Worm (Caenorhabditis elegans): Measurements from ENCODE around the gene R10F2.5.

ce11 chrIII:2946101-2946500, 21.5 kb upstream of the R10F2.5 start, which contains the start of gene H05C05.4:
- TF ChIP-seq sptf-1 (tag; optimal IDR thresholded peaks at IDR 0.05) (no peak), nhr-237 (tag; optimal IDR thresholded peaks at IDR 0.05) (no peak), unc-39 (tag; optimal IDR thresholded peaks at IDR 0.05) (no peak), ceh-39 (tag; optimal IDR thresholded peaks at IDR 0.05) (no peak), nhr-76 (tag; optimal IDR thresholded peaks at IDR 0.05) (no peak), pha-4 (tag; optimal IDR thresholded peaks at IDR 0.05) (no peak), blmp-1 (tag; optimal IDR thresholded peaks at IDR 0.05) (no peak), ztf-11 (tag; optimal IDR thresholded peaks at IDR 0.05) (no peak), lsy-2 (tag; optimal IDR thresholded peaks at IDR 0.05) (no peak)

Data from whole organism, mixed stage, embryonic.